Fruit fly (Drosophila melanogaster) Kc167 (cell line): ENCODE results near the gene klar.

Experiments used
- Myc ChIP-seq: fragments of >200 bp; optimal IDR thresholded peaks from 2 replicates; lab custom pipeline; 2017; ENCODE audit warnings: missing external identifiers
- Sin3A ChIP-seq: fragments of >200 bp; optimal IDR thresholded peaks from 2 replicates; lab custom pipeline; 2018; ENCODE audit warnings: missing external identifiers
- h ChIP-seq: fragments of >200 bp; optimal IDR thresholded peaks from 3 replicates; lab custom pipeline; 2018; ENCODE audit warnings: missing external identifiers
- insv ChIP-seq: fragments of >200 bp; optimal IDR thresholded peaks from 3 replicates; lab custom pipeline; 2018; ENCODE audit warnings: missing external identifiers
- psq ChIP-seq: fragments of >200 bp; optimal IDR thresholded peaks from 2 replicates; lab custom pipeline; 2017; ENCODE audit warnings: missing external identifiers
- ttk ChIP-seq: sonication (Bioruptor generic); optimal IDR thresholded peaks from 2 replicates; lab custom pipeline; 2017; ENCODE audit warnings: missing external identifiers

klar gene

dm6 chr3L:473064-473463, 67.3 kb downstream of the klar start:
- TF ChIP-seq h (no peak), insv (lab: Kevin White, UChicago) (no peak), psq (lab: Kevin White, UChicago) (no peak), Sin3A (lab: Kevin White, UChicago) (no peak), Myc (no peak), ttk (lab: Kevin White, UChicago) (no peak)

- TF ChIP-seq Sin3A (lab: Kevin White, UChicago) = no peak
- TF ChIP-seq ttk (lab: Kevin White, UChicago) = no peak
- no peak for TF ChIP-seq psq (lab: Kevin White, UChicago)
- TF ChIP-seq Myc = no peak
- no peak for TF ChIP-seq h
- TF ChIP-seq insv (lab: Kevin White, UChicago) = no peak
These were observed 69.2 kb downstream of the klar start for dm6 chr3L:471199-471598.

dm6 chr3L:465433-465832, 75.0 kb downstream of the klar start:
- TF ChIP-seq ttk (lab: Kevin White, UChicago) (no peak), insv (lab: Kevin White, UChicago) (no peak), h (no peak), Myc (no peak), Sin3A (lab: Kevin White, UChicago) (no peak), psq (lab: Kevin White, UChicago) (no peak)

dm6 chr3L:457384-457783, 83.0 kb downstream of the klar start:
- no peak for TF ChIP-seq Sin3A (lab: Kevin White, UChicago)
- TF ChIP-seq ttk (lab: Kevin White, UChicago) = no peak
- TF ChIP-seq psq (lab: Kevin White, UChicago) = no peak
- no peak for TF ChIP-seq h
- TF ChIP-seq insv (lab: Kevin White, UChicago) = no peak
- TF ChIP-seq Myc = no peak

- no peak for TF ChIP-seq ttk (lab: Kevin White, UChicago)
- no peak for TF ChIP-seq insv (lab: Kevin White, UChicago)
- no peak for TF ChIP-seq Myc
- TF ChIP-seq h = no peak
- no peak for TF ChIP-seq Sin3A (lab: Kevin White, UChicago)
- TF ChIP-seq psq (lab: Kevin White, UChicago) = no peak
These were observed 84.0 kb downstream of the klar start for dm6 chr3L:456378-456777.

dm6 chr3L:454802-455579, 85.4 kb downstream of the klar start:
- TF ChIP-seq insv (lab: Kevin White, UChicago) (no peak), h (no peak), Myc (no peak), psq (lab: Kevin White, UChicago) (no peak), Sin3A (lab: Kevin White, UChicago) (no peak), ttk (lab: Kevin White, UChicago) (no peak)

- TF ChIP-seq h (no peak), Sin3A (lab: Kevin White, UChicago) (no peak), psq (lab: Kevin White, UChicago) (no peak), ttk (lab: Kevin White, UChicago) (no peak), Myc (no peak), insv (lab: Kevin White, UChicago) (no peak)
These were observed 92.1 kb downstream of the klar start for dm6 chr3L:448050-449039.

dm6 chr3L:447249-447648, 93.2 kb downstream of the klar start:
- no peak for TF ChIP-seq Myc
- TF ChIP-seq Sin3A (lab: Kevin White, UChicago) = no peak
- no peak for TF ChIP-seq insv (lab: Kevin White, UChicago)
- no peak for TF ChIP-seq ttk (lab: Kevin White, UChicago)

dm6 chr3L:445746-446534, 94.5 kb downstream of the klar start:
- no peak for TF ChIP-seq psq (lab: Kevin White, UChicago)
- TF ChIP-seq h = no peak
- TF ChIP-seq ttk (lab: Kevin White, UChicago) = no peak
- TF ChIP-seq Myc = no peak
- no peak for TF ChIP-seq insv (lab: Kevin White, UChicago)
- no peak for TF ChIP-seq Sin3A (lab: Kevin White, UChicago)

dm6 chr3L:441644-442193, 98.7 kb downstream of the klar start:
- TF ChIP-seq insv (lab: Kevin White, UChicago) (no peak), psq (lab: Kevin White, UChicago) (no peak), Myc (no peak), h (no peak), Sin3A (lab: Kevin White, UChicago) (no peak), ttk (lab: Kevin White, UChicago) (no peak)

- TF ChIP-seq Sin3A (lab: Kevin White, UChicago) (no peak), psq (lab: Kevin White, UChicago) (no peak), insv (lab: Kevin White, UChicago) (no peak), ttk (lab: Kevin White, UChicago) (no peak), Myc (no peak), h (no peak)
These were observed 99.3 kb downstream of the klar start for dm6 chr3L:441035-441604.
